Fruit fly (Drosophila melanogaster) whole organism, embryonic: ENCODE data around the gene CG32483.

ENCODE experiments used
- Ada2b ChIP-seq: fragments of 200-800 bp; sonication (Bioruptor generic); IDR thresholded peaks from 2 replicates; pipeline ENCODE4 v1.3.6; 2022; ENCODE audit warnings: missing biosample characterization, missing genetic modification characterization
- Aef1 ChIP-seq: fragments of 200-800 bp; sonication (Bioruptor generic); IDR thresholded peaks from 3 replicates; pipeline ENCODE4 v1.3.6; 2022; ENCODE audit warnings: missing biosample characterization, missing genetic modification characterization
- Antp ChIP-seq: fragments of 200-800 bp; sonication (Bioruptor generic); optimal IDR thresholded peaks from 3 replicates; lab custom pipeline; 2016; ENCODE audit warnings: missing biosample characterization, missing genetic modification characterization
- Bdp1 ChIP-seq: fragments of 200-800 bp; sonication (Bioruptor generic); optimal IDR thresholded peaks from 3 replicates; lab custom pipeline; 2016; ENCODE audit warnings: missing biosample characterization, missing genetic modification characterization
- CG10959 ChIP-seq: fragments of 200-800 bp; sonication (Bioruptor generic); IDR thresholded peaks from 2 replicates; pipeline ENCODE4 v1.3.6; 2022; ENCODE audit warnings: missing biosample characterization, missing genetic modification characterization
- CG11456 ChIP-seq: fragments of 200-800 bp; sonication (Bioruptor generic); IDR thresholded peaks from 3 replicates; pipeline ENCODE4 v1.3.6; 2022; ENCODE audit warnings: missing biosample characterization, missing genetic modification characterization
- CG13624 ChIP-seq: fragments of 200-800 bp; sonication (Bioruptor generic); optimal IDR thresholded peaks from 2 replicates; lab custom pipeline; 2016; ENCODE audit warnings: missing biosample characterization, missing genetic modification characterization
- CG15073 ChIP-seq: fragments of 200-800 bp; sonication (Bioruptor generic); optimal IDR thresholded peaks from 2 replicates; lab custom pipeline; 2016; ENCODE audit warnings: missing biosample characterization, missing genetic modification characterization
- CG15696 ChIP-seq: fragments of 200-800 bp; sonication (Bioruptor generic); optimal IDR thresholded peaks from 2 replicates; lab custom pipeline; 2019; ENCODE audit warnings: missing biosample characterization, mild to moderate bottlenecking, missing genetic modification characterization, moderate library complexity
- CG17361 ChIP-seq: fragments of 200-800 bp; sonication (Bioruptor generic); IDR thresholded peaks from 3 replicates; pipeline ENCODE4 v1.3.6; 2022; ENCODE audit warnings: missing biosample characterization, missing genetic modification characterization
- CG17612 ChIP-seq: fragments of 200-800 bp; sonication (Bioruptor generic); IDR thresholded peaks from 2 replicates; pipeline ENCODE4 v1.3.6; 2022; ENCODE audit warnings: missing biosample characterization, missing genetic modification characterization
- CG2116 ChIP-seq: fragments of 200-800 bp; sonication (Bioruptor generic); optimal IDR thresholded peaks from 3 replicates; lab custom pipeline; 2018; ENCODE audit warnings: missing biosample characterization, mild to moderate bottlenecking, missing genetic modification characterization
- CG2129 ChIP-seq: fragments of 200-800 bp; sonication (Bioruptor generic); IDR thresholded peaks from 2 replicates; pipeline ENCODE4 v1.3.6; 2022; ENCODE audit warnings: missing biosample characterization, missing genetic modification characterization; ENCODE audit not compliant: partially characterized antibody
- CG2712 ChIP-seq: fragments of 200-800 bp; optimal IDR thresholded peaks from 3 replicates; lab custom pipeline; 2019; ENCODE audit warnings: missing biosample characterization, mild to moderate bottlenecking, missing genetic modification characterization, moderate library complexity
- CG2875 ChIP-seq: fragments of 200-800 bp; sonication (Bioruptor generic); optimal IDR thresholded peaks from 2 replicates; lab custom pipeline; 2017; ENCODE audit warnings: missing biosample characterization, mild to moderate bottlenecking, missing genetic modification characterization, missing genetic modification reagents
- CG32532 ChIP-seq: fragments of 200-800 bp; sonication (Bioruptor generic); IDR thresholded peaks from 2 replicates; pipeline ENCODE4 v1.3.6; 2022; ENCODE audit warnings: missing biosample characterization, missing genetic modification characterization
- CG3838 ChIP-seq: fragments of 200-800 bp; sonication (Bioruptor generic); optimal IDR thresholded peaks from 3 replicates; lab custom pipeline; 2016; ENCODE audit warnings: missing biosample characterization, missing genetic modification characterization
- CG4404 ChIP-seq: fragments of 200-800 bp; sonication (Bioruptor generic); IDR thresholded peaks from 2 replicates; pipeline ENCODE4 v1.3.6; 2022; ENCODE audit warnings: missing biosample characterization, missing genetic modification characterization
- CG4854 ChIP-seq: fragments of 200-800 bp; sonication (Bioruptor generic); optimal IDR thresholded peaks from 2 replicates; lab custom pipeline; 2016; ENCODE audit warnings: missing biosample characterization, missing genetic modification characterization, inconsistent platforms
- CG5953 ChIP-seq: fragments of 200-800 bp; sonication (Bioruptor generic); IDR thresholded peaks from 2 replicates; pipeline ENCODE4 v1.3.6; 2022; ENCODE audit warnings: missing biosample characterization, missing genetic modification characterization
- CG7786 ChIP-seq: fragments of 200-800 bp; sonication (Bioruptor generic); optimal IDR thresholded peaks from 2 replicates; lab custom pipeline; 2016; ENCODE audit warnings: missing biosample characterization, missing genetic modification characterization
- CG8281 ChIP-seq: fragments of 200-800 bp; sonication (Bioruptor generic); optimal IDR thresholded peaks from 2 replicates; lab custom pipeline; 2018; ENCODE audit warnings: missing biosample characterization, mild to moderate bottlenecking, missing genetic modification characterization, moderate library complexity
- Deaf1 ChIP-seq: fragments of 200-800 bp; optimal IDR thresholded peaks from 3 replicates; lab custom pipeline; 2019; ENCODE audit warnings: missing biosample characterization, mild to moderate bottlenecking, missing genetic modification characterization, moderate library complexity
- Elba2 ChIP-seq: fragments of 200-800 bp; sonication (Bioruptor generic); optimal IDR thresholded peaks from 3 replicates; lab custom pipeline; 2016; ENCODE audit warnings: missing biosample characterization, missing genetic modification characterization
- Fer2 ChIP-seq: fragments of 200-800 bp; sonication (Bioruptor generic); optimal IDR thresholded peaks from 2 replicates; lab custom pipeline; 2018; ENCODE audit warnings: missing biosample characterization, mild to moderate bottlenecking, missing genetic modification characterization, moderate library complexity
- Kr ChIP-seq: fragments of 200-800 bp; sonication (Bioruptor generic); optimal IDR thresholded peaks from 2 replicates; lab custom pipeline; 2017; ENCODE audit warnings: missing biosample characterization, mild to moderate bottlenecking, missing genetic modification characterization
- Meics ChIP-seq: fragments of 200-800 bp; sonication (Bioruptor generic); optimal IDR thresholded peaks from 2 replicates; lab custom pipeline; 2017; ENCODE audit warnings: missing biosample characterization, mild to moderate bottlenecking, missing genetic modification characterization
- Rfx ChIP-seq: fragments of 200-800 bp; sonication (Bioruptor generic); IDR thresholded peaks from 2 replicates; pipeline ENCODE4 v1.3.6; 2022; ENCODE audit warnings: missing biosample characterization, missing genetic modification characterization
- Ssrp ChIP-seq: fragments of 200-800 bp; sonication (Bioruptor generic); optimal IDR thresholded peaks from 2 replicates; lab custom pipeline; 2018; ENCODE audit warnings: missing biosample characterization, mild to moderate bottlenecking, missing genetic modification characterization, moderate library complexity
- Taf1 ChIP-seq: fragments of 200-800 bp; sonication (Bioruptor generic); IDR thresholded peaks from 2 replicates; pipeline ENCODE4 v1.3.6; 2022; ENCODE audit warnings: missing biosample characterization, missing genetic modification characterization
- amos ChIP-seq: fragments of 200-800 bp; sonication (Bioruptor generic); IDR thresholded peaks from 2 replicates; pipeline ENCODE4 v1.3.6; 2022; ENCODE audit warnings: missing biosample characterization, missing genetic modification characterization; ENCODE audit not compliant: partially characterized antibody
- cato ChIP-seq: fragments of 200-800 bp; sonication (Bioruptor generic); optimal IDR thresholded peaks from 2 replicates; lab custom pipeline; 2016; ENCODE audit warnings: missing biosample characterization, missing genetic modification characterization, borderline replicate concordance
- cwo ChIP-seq: fragments of 200-800 bp; sonication (Bioruptor generic); optimal IDR thresholded peaks from 3 replicates; lab custom pipeline; 2017; ENCODE audit warnings: missing biosample characterization, missing genetic modification characterization, mild to moderate bottlenecking, moderate library complexity, missing genetic modification reagents
- eyg ChIP-seq: fragments of 200-800 bp; sonication (Bioruptor generic); optimal IDR thresholded peaks from 3 replicates; lab custom pipeline; 2016; ENCODE audit warnings: missing biosample characterization, missing genetic modification characterization
- jing ChIP-seq: fragments of 200-800 bp; sonication (Bioruptor generic); optimal IDR thresholded peaks from 2 replicates; lab custom pipeline; 2018; ENCODE audit warnings: missing biosample characterization, mild to moderate bottlenecking, missing genetic modification characterization
- ken ChIP-seq: fragments of 200-800 bp; sonication (Bioruptor generic); IDR thresholded peaks from 3 replicates; pipeline ENCODE4 v1.3.6; 2022; ENCODE audit warnings: missing biosample characterization, missing genetic modification characterization
- luna ChIP-seq: fragments of 200-800 bp; sonication (Bioruptor generic); optimal IDR thresholded peaks from 2 replicates; lab custom pipeline; 2016; ENCODE audit warnings: missing biosample characterization, missing genetic modification characterization
- oc ChIP-seq: fragments of 200-800 bp; sonication (Bioruptor generic); optimal IDR thresholded peaks from 2 replicates; lab custom pipeline; 2018; ENCODE audit warnings: missing biosample characterization, mild to moderate bottlenecking, missing genetic modification characterization, moderate library complexity
- otp ChIP-seq: fragments of 200-800 bp; sonication (Bioruptor generic); IDR thresholded peaks from 3 replicates; pipeline ENCODE4, ENCODE4 v1.3.6; 2022; ENCODE audit warnings: missing biosample characterization, missing genetic modification characterization
- prd ChIP-seq, 3 experiments: fragments of >200 bp in 2 of 3; fragments of 200-800 bp in 1 of 3; sonication (Bioruptor generic) in 1 of 3; optimal IDR thresholded peaks in 2 of 3; IDR thresholded peaks in 1 of 3; 2 replicates in 2 of 3; 3 replicates in 1 of 3; pipeline versions ENCODE4 v1.3.6 to Lab custom; 2017 to 2022; ENCODE audit warnings: missing biosample characterization in 1 of 3, missing genetic modification characterization in 1 of 3
- rib ChIP-seq: fragments of 200-800 bp; sonication (Bioruptor generic); IDR thresholded peaks from 2 replicates; pipeline ENCODE4 v1.3.6; 2022; ENCODE audit warnings: missing biosample characterization, missing genetic modification characterization
- sc ChIP-seq, 3 experiments: fragments of >200 bp in 2 of 3; fragments of 200-800 bp in 1 of 3; sonication (Bioruptor generic) in 1 of 3; optimal IDR thresholded peaks; 2 replicates in 2 of 3; 3 replicates in 1 of 3; lab custom pipeline; 2017; ENCODE audit warnings: mild to moderate bottlenecking in 1 of 3, missing biosample characterization in 1 of 3, missing genetic modification characterization in 1 of 3, missing genetic modification reagents in 1 of 3
- slou ChIP-seq: fragments of 200-800 bp; sonication (Bioruptor generic); optimal IDR thresholded peaks from 3 replicates; lab custom pipeline; 2016; ENCODE audit warnings: missing biosample characterization, missing genetic modification characterization
- sna ChIP-seq: fragments of 200-800 bp; sonication (Bioruptor generic); IDR thresholded peaks from 2 replicates; pipeline ENCODE4 v1.3.6; 2022; ENCODE audit warnings: missing biosample characterization, missing genetic modification characterization; ENCODE audit not compliant: partially characterized antibody
- so ChIP-seq: fragments of 200-800 bp; sonication (Bioruptor generic); IDR thresholded peaks from 3 replicates; pipeline ENCODE4 v1.3.6; 2022; ENCODE audit warnings: missing biosample characterization, missing genetic modification characterization
- sr ChIP-seq: fragments of 200-800 bp; sonication (Bioruptor generic); IDR thresholded peaks from 3 replicates; pipeline ENCODE4 v1.3.6; 2022; ENCODE audit warnings: missing biosample characterization, missing genetic modification characterization
- tup ChIP-seq: fragments of 200-800 bp; sonication (Bioruptor generic); optimal IDR thresholded peaks from 2 replicates; lab custom pipeline; 2016; ENCODE audit warnings: missing biosample characterization, mild to moderate bottlenecking, missing genetic modification characterization, moderate library complexity
- zen2 ChIP-seq: fragments of 200-800 bp; sonication (Bioruptor generic); IDR thresholded peaks from 3 replicates; pipeline ENCODE4 v1.3.6; 2022; ENCODE audit warnings: missing biosample characterization, missing genetic modification characterization; ENCODE audit not compliant: partially characterized antibody

Gene CG32483

dm6 chr3L:738523-739356, 48.9 kb upstream of the CG32483 start (continued):
- TF ChIP-seq CG15696 (tag; lab: Kevin White, UChicago) (peak; percentile 88), amos (GFP tag; lab: Robert Waterston, UW) (no peak), Meics (GFP tag; lab: Kevin White, UChicago) (peak; percentile 84), luna (no peak), CG32532 (peak; percentile 91), cato (GFP tag; lab: Kevin White, UChicago) (peak; percentile 86), prd (optimal IDR thresholded peaks at IDR 0.05; lab: Kevin White, UChicago) (no peak), prd (GFP tag; IDR thresholded peaks at IDR 0.05; lab: Robert Waterston, UW) (peak; percentile 92), CG4404 (peak; percentile 80), eyg (GFP tag; lab: Kevin White, UChicago) (no peak), otp (GFP tag; lab: Robert Waterston, UW) (peak; percentile 90), CG7786 (peak; percentile 46), Aef1 (GFP tag; lab: Robert Waterston, UW) (peak; percentile 83), CG3838 (GFP tag; lab: Kevin White, UChicago) (peak; percentile 50), slou (GFP tag; lab: Kevin White, UChicago) (peak; percentile 63), Fer2 (peak; percentile 70), Elba2 (GFP tag; lab: Kevin White, UChicago) (peak; percentile 52), CG11456 (GFP tag; lab: Robert Waterston, UW) (peak; percentile 88), tup (peak; percentile 17), sna (GFP tag; lab: Robert Waterston, UW) (no peak), CG10959 (peak; percentile 84), CG15073 (GFP tag; lab: Kevin White, UChicago) (peak; percentile 40), Ssrp (tag; lab: Kevin White, UChicago) (peak; percentile 92), jing (GFP tag; lab: Kevin White, UChicago) (peak; percentile 80), CG17612 (GFP tag; lab: Robert Waterston, UW) (peak; percentile 62; the same call in 1 of the 2 replicates), rib (GFP tag; lab: Robert Waterston, UW) (peak; percentile 78; the same call in 1 of the 2 replicates), CG2129 (GFP tag; lab: Robert Waterston, UW) (no peak), zen2 (no peak), so (GFP tag; lab: Robert Waterston, UW) (peak; percentile 86), CG2712 (tag; lab: Kevin White, UChicago) (peak; percentile 96), CG2875 (GFP tag; lab: Kevin White, UChicago) (peak; percentile 90), Antp (GFP tag; lab: Kevin White, UChicago) (peak; percentile 11), Ada2b (peak; percentile 90), CG5953 (peak; percentile 86), Kr (GFP tag; lab: Kevin White, UChicago) (peak; percentile 42), CG17361 (GFP tag; lab: Robert Waterston, UW) (peak; percentile 95), cwo (GFP tag; lab: Kevin White, UChicago) (peak; percentile 76), CG8281 (tag; lab: Kevin White, UChicago) (peak; percentile 77), CG13624 (GFP tag; lab: Kevin White, UChicago) (peak; percentile 48), Deaf1 (tag; lab: Kevin White, UChicago) (peak; percentile 68), Bdp1 (GFP tag; lab: Kevin White, UChicago) (peak; percentile 37), ken (peak; percentile 80), oc (peak; percentile 91), sr (GFP tag; lab: Robert Waterston, UW) (peak; percentile 59; the same call in 2 of the 3 replicates), Taf1 (GFP tag; lab: Robert Waterston, UW) (peak; percentile 73), sc (optimal IDR thresholded peaks at IDR 0.05; lab: Kevin White, UChicago) (no peak), sc (GFP tag; optimal IDR thresholded peaks at IDR 0.05; lab: Kevin White, UChicago) (peak; percentile 90), CG4854 (GFP tag; lab: Kevin White, UChicago) (peak; percentile 72), CG2116 (GFP tag; lab: Kevin White, UChicago) (peak; percentile 65), Rfx (GFP tag; lab: Robert Waterston, UW) (peak; percentile 84)
